Fruit fly (Drosophila melanogaster) whole organism, pupa: Measurements from ENCODE around the gene CG14147.

Experiments
- CG10348 ChIP-seq: fragments of 200-800 bp; sonication (Bioruptor generic); IDR thresholded peaks from 2 replicates; pipeline ENCODE4 v1.3.6; 2022; ENCODE audit warnings: missing biosample characterization, missing genetic modification characterization
- CG12605 ChIP-seq: fragments of 200-800 bp; sonication (Bioruptor generic); IDR thresholded peaks from 2 replicates; pipeline ENCODE4 v1.3.6; 2022; ENCODE audit warnings: missing biosample characterization, missing genetic modification characterization
- CG13204 ChIP-seq: fragments of 200-800 bp; sonication (Bioruptor generic); optimal IDR thresholded peaks from 2 replicates; lab custom pipeline; 2018; ENCODE audit warnings: missing biosample characterization, mild to moderate bottlenecking, missing genetic modification characterization, moderate library complexity
- CG14655 ChIP-seq: fragments of 200-800 bp; sonication (Bioruptor generic); optimal IDR thresholded peaks from 3 replicates; lab custom pipeline; 2017; ENCODE audit warnings: mild to moderate bottlenecking, missing biosample characterization, missing genetic modification reagents, missing genetic modification characterization
- CG15710 ChIP-seq: fragments of 200-800 bp; sonication (Bioruptor generic); optimal IDR thresholded peaks from 2 replicates; lab custom pipeline; 2018; ENCODE audit warnings: missing biosample characterization, mild to moderate bottlenecking, missing genetic modification characterization, moderate library complexity
- CG17806 ChIP-seq: fragments of 200-800 bp; sonication (Bioruptor generic); optimal IDR thresholded peaks from 2 replicates; lab custom pipeline; 2018; ENCODE audit warnings: missing biosample characterization, mild to moderate bottlenecking, missing genetic modification characterization, moderate library complexity
- CG32121 ChIP-seq: fragments of 200-800 bp; sonication (Bioruptor generic); IDR thresholded peaks from 2 replicates; pipeline ENCODE4 v1.3.6; 2022; ENCODE audit warnings: missing biosample characterization, missing genetic modification characterization
- CG34367 ChIP-seq: fragments of 200-800 bp; sonication (Bioruptor generic); optimal IDR thresholded peaks from 2 replicates; lab custom pipeline; 2018; ENCODE audit warnings: missing biosample characterization, mild to moderate bottlenecking, missing genetic modification characterization
- CG4496 ChIP-seq: fragments of 200-800 bp; sonication (Bioruptor generic); IDR thresholded peaks from 3 replicates; pipeline ENCODE4 v1.3.6; 2022; ENCODE audit warnings: missing biosample characterization, missing genetic modification characterization
- CG8159 ChIP-seq: fragments of 200-800 bp; sonication (Bioruptor generic); optimal IDR thresholded peaks from 3 replicates; lab custom pipeline; 2018; ENCODE audit warnings: missing biosample characterization, mild to moderate bottlenecking, missing genetic modification characterization, moderate library complexity
- CG8301 ChIP-seq: fragments of 200-800 bp; sonication (Bioruptor generic); optimal IDR thresholded peaks from 2 replicates; lab custom pipeline; 2018; ENCODE audit warnings: missing biosample characterization, mild to moderate bottlenecking, missing genetic modification characterization
- CG9948 ChIP-seq: fragments of 200-800 bp; sonication (Bioruptor generic); optimal IDR thresholded peaks from 2 replicates; lab custom pipeline; 2018; ENCODE audit warnings: missing biosample characterization, mild to moderate bottlenecking, missing genetic modification characterization, moderate library complexity
- D1 ChIP-seq: fragments of 200-800 bp; sonication (Bioruptor generic); optimal IDR thresholded peaks from 2 replicates; lab custom pipeline; 2018; ENCODE audit warnings: missing biosample characterization, mild to moderate bottlenecking, missing genetic modification characterization, moderate library complexity
- EcR ChIP-seq: fragments of 200-800 bp; sonication (Bioruptor generic); optimal IDR thresholded peaks from 3 replicates; lab custom pipeline; 2019; ENCODE audit warnings: missing biosample characterization, missing genetic modification characterization, mild to moderate bottlenecking, moderate library complexity, missing genetic modification reagents
- Ets98B ChIP-seq: fragments of 200-800 bp; sonication (Bioruptor generic); IDR thresholded peaks from 2 replicates; pipeline ENCODE4 v1.3.6; 2022; ENCODE audit warnings: missing biosample characterization, missing genetic modification characterization
- Pif1A ChIP-seq: fragments of 200-800 bp; sonication (Bioruptor generic); optimal IDR thresholded peaks from 3 replicates; lab custom pipeline; 2016; ENCODE audit warnings: missing biosample characterization, missing genetic modification characterization
- Pif1B ChIP-seq: fragments of 200-800 bp; sonication (Bioruptor generic); optimal IDR thresholded peaks from 3 replicates; lab custom pipeline; 2016; ENCODE audit warnings: missing biosample characterization, missing genetic modification characterization
- Snoo ChIP-seq: fragments of 200-800 bp; sonication (Bioruptor generic); optimal IDR thresholded peaks from 3 replicates; lab custom pipeline; 2017; ENCODE audit warnings: missing biosample characterization, mild to moderate bottlenecking, missing genetic modification characterization, inconsistent platforms
- fd96Ca ChIP-seq: fragments of 200-800 bp; sonication (Bioruptor generic); IDR thresholded peaks from 3 replicates; pipeline ENCODE4 v1.3.6; 2022; ENCODE audit warnings: missing biosample characterization, missing genetic modification characterization
- gl ChIP-seq: fragments of 200-800 bp; sonication (Bioruptor generic); optimal IDR thresholded peaks from 2 replicates; lab custom pipeline; 2018; ENCODE audit warnings: missing biosample characterization, mild to moderate bottlenecking, missing genetic modification characterization
- rn ChIP-seq: fragments of 200-800 bp; sonication (Bioruptor generic); IDR thresholded peaks from 2 replicates; pipeline ENCODE4 v1.3.6; 2022; ENCODE audit warnings: missing biosample characterization, missing genetic modification characterization

CG14147 gene

dm6 chr3L:10999558-10999957 is 27.1 kb downstream of the CG14147 start:
- no peak for TF ChIP-seq Ets98B (GFP tag; lab: Robert Waterston, UW)
- no peak for TF ChIP-seq CG4496 (GFP tag; lab: Robert Waterston, UW)
- no peak for TF ChIP-seq EcR (GFP tag; lab: Kevin White, UChicago)
- TF ChIP-seq CG34367 (tag; lab: Kevin White, UChicago) = no peak
- no peak for TF ChIP-seq CG17806
- TF ChIP-seq CG8301 = no peak
- TF ChIP-seq gl (tag; lab: Kevin White, UChicago) = no peak
- TF ChIP-seq CG15710 = no peak
- no peak for TF ChIP-seq Pif1B (GFP tag; lab: Kevin White, UChicago)
- no peak for TF ChIP-seq CG32121 (GFP tag; lab: Robert Waterston, UW)
- TF ChIP-seq CG8159 = no peak
- no peak for TF ChIP-seq rn (GFP tag; lab: Robert Waterston, UW)
- TF ChIP-seq CG10348 (GFP tag; lab: Robert Waterston, UW) = no peak

- TF ChIP-seq CG8159 (no peak), CG9948 (no peak), CG12605 (GFP tag; lab: Robert Waterston, UW) (no peak), Snoo (no peak)
- TF ChIP-seq, all 21 proteins: peak for 0
These were observed 29.3 kb downstream of the CG14147 start for dm6 chr3L:11001719-11002118.

- TF ChIP-seq CG4496 (GFP tag; lab: Robert Waterston, UW) (no peak), CG17806 (no peak), rn (GFP tag; lab: Robert Waterston, UW) (no peak), Pif1A (GFP tag; lab: Kevin White, UChicago) (no peak), Pif1B (GFP tag; lab: Kevin White, UChicago) (no peak), Ets98B (GFP tag; lab: Robert Waterston, UW) (no peak), CG10348 (GFP tag; lab: Robert Waterston, UW) (no peak), fd96Ca (GFP tag; lab: Robert Waterston, UW) (no peak), CG8159 (no peak), CG8301 (no peak), CG9948 (no peak), gl (tag; lab: Kevin White, UChicago) (no peak), EcR (GFP tag; lab: Kevin White, UChicago) (no peak), CG12605 (GFP tag; lab: Robert Waterston, UW) (no peak)
These were observed 30.5 kb downstream of the CG14147 start for dm6 chr3L:11002923-11003322.

- TF ChIP-seq CG8301 = no peak
- TF ChIP-seq CG10348 (GFP tag; lab: Robert Waterston, UW) = no peak
- no peak for TF ChIP-seq CG9948
- TF ChIP-seq CG17806 = no peak
- TF ChIP-seq rn (GFP tag; lab: Robert Waterston, UW) = no peak
- no peak for TF ChIP-seq EcR (GFP tag; lab: Kevin White, UChicago)
- no peak for TF ChIP-seq gl (tag; lab: Kevin White, UChicago)
- no peak for TF ChIP-seq CG13204 (GFP tag; lab: Kevin White, UChicago)
- TF ChIP-seq CG12605 (GFP tag; lab: Robert Waterston, UW) = no peak
- TF ChIP-seq CG8159 = no peak
- no peak for TF ChIP-seq CG14655 (GFP tag; lab: Kevin White, UChicago)
These were observed 31.5 kb downstream of the CG14147 start for dm6 chr3L:11003980-11004379.

dm6 chr3L:11004739-11005476 is 32.5 kb downstream of the CG14147 start:
- TF ChIP-seq CG17806 = no peak
- TF ChIP-seq fd96Ca (GFP tag; lab: Robert Waterston, UW) = no peak
- TF ChIP-seq Pif1B (GFP tag; lab: Kevin White, UChicago) = no peak
- TF ChIP-seq CG9948 = no peak
- no peak for TF ChIP-seq CG8159
- no peak for TF ChIP-seq CG10348 (GFP tag; lab: Robert Waterston, UW)
- no peak for TF ChIP-seq CG15710
- TF ChIP-seq Ets98B (GFP tag; lab: Robert Waterston, UW) = no peak
- no peak for TF ChIP-seq Snoo
- TF ChIP-seq Pif1A (GFP tag; lab: Kevin White, UChicago) = no peak

- TF ChIP-seq CG10348 (GFP tag; lab: Robert Waterston, UW) (no peak), Pif1A (GFP tag; lab: Kevin White, UChicago) (peak; percentile 36), Snoo (peak; percentile 34), CG32121 (GFP tag; lab: Robert Waterston, UW) (no peak), Pif1B (GFP tag; lab: Kevin White, UChicago) (no peak), CG15710 (no peak), CG13204 (GFP tag; lab: Kevin White, UChicago) (no peak), CG12605 (GFP tag; lab: Robert Waterston, UW) (no peak), D1 (tag; lab: Kevin White, UChicago) (no peak), CG8301 (no peak), CG14655 (GFP tag; lab: Kevin White, UChicago) (no peak), rn (GFP tag; lab: Robert Waterston, UW) (no peak), Ets98B (GFP tag; lab: Robert Waterston, UW) (no peak), EcR (GFP tag; lab: Kevin White, UChicago) (no peak)
These were observed 34.0 kb downstream of the CG14147 start for dm6 chr3L:11006433-11006832.
